Worm (Caenorhabditis elegans): ENCODE results near the gene isw-1.
A peak's percentile ranks its signal among the peaks of the same experiment; 100 is the strongest.

isw-1 gene

ce11 chrIII:6681790-6682189 is 28.1 kb downstream of the isw-1 start:
- peak; percentile 2 for TF ChIP-seq fkh-10 (GFP tag; optimal IDR thresholded peaks at IDR 0.05)
- TF ChIP-seq hlh-17 (GFP tag; optimal IDR thresholded peaks at IDR 0.05; ENCODE audit: borderline replicate concordance) = no peak

- no peak for TF ChIP-seq lir-3 (tag; optimal IDR thresholded peaks at IDR 0.05; ENCODE audit: poor library complexity)
- TF ChIP-seq hlh-4 (tag; optimal IDR thresholded peaks at IDR 0.05) = no peak
- TF ChIP-seq ztf-4 (tag; optimal IDR thresholded peaks at IDR 0.05) = no peak
- TF ChIP-seq hpl-2 (GFP tag; optimal IDR thresholded peaks at IDR 0.05) = no peak
- no peak for TF ChIP-seq efl-3 (GFP tag; optimal IDR thresholded peaks at IDR 0.05)
- no peak for TF ChIP-seq fkh-4 (tag; optimal IDR thresholded peaks at IDR 0.05; ENCODE audit: borderline replicate concordance)
- no peak for TF ChIP-seq elt-3 (tag; optimal IDR thresholded peaks at IDR 0.05)
- no peak for TF ChIP-seq nhr-84 (tag; optimal IDR thresholded peaks at IDR 0.05)
- TF ChIP-seq nhr-90 (tag; optimal IDR thresholded peaks at IDR 0.05; ENCODE audit: poor library complexity) = no peak
- no peak for TF ChIP-seq nhr-12 (tag; optimal IDR thresholded peaks at IDR 0.05)
- no peak for TF ChIP-seq skn-1 (tag; optimal IDR thresholded peaks at IDR 0.05)
- TF ChIP-seq nhr-28 (tag; optimal IDR thresholded peaks at IDR 0.05) = no peak
- no peak for TF ChIP-seq lin-35 (GFP tag; optimal IDR thresholded peaks at IDR 0.05)
- no peak for TF ChIP-seq hlh-17 (GFP tag; optimal IDR thresholded peaks at IDR 0.05; ENCODE audit: borderline replicate concordance)
- no peak for TF ChIP-seq nhr-85 (tag)
- TF ChIP-seq nhr-237 (tag; optimal IDR thresholded peaks at IDR 0.05) = no peak
- no peak for TF ChIP-seq jun-1 (tag; optimal IDR thresholded peaks at IDR 0.05)
These were observed 28.9 kb downstream of the isw-1 start for ce11 chrIII:6680963-6681362.

- TF ChIP-seq sox-4 (tag; optimal IDR thresholded peaks at IDR 0.05) (no peak), pax-3 (tag; optimal IDR thresholded peaks at IDR 0.05) (peak; percentile 30), dsc-1 (tag; optimal IDR thresholded peaks at IDR 0.05) (peak; percentile 84), egl-13 (tag; optimal IDR thresholded peaks at IDR 0.05) (peak; percentile 66)
These were observed 30.6 kb downstream of the isw-1 start for ce11 chrIII:6679323-6679722.

ce11 chrIII:6677304-6677703 is 32.6 kb downstream of the isw-1 start:
- TF ChIP-seq lin-14 (GFP tag; optimal IDR thresholded peaks at IDR 0.05) = peak; percentile 34
- no peak for TF ChIP-seq nhr-76 (tag; optimal IDR thresholded peaks at IDR 0.05)

- peak; percentile 18 for TF ChIP-seq fkh-8 (tag; optimal IDR thresholded peaks at IDR 0.05)
- no peak for TF ChIP-seq ztf-11 (tag; optimal IDR thresholded peaks at IDR 0.05)
- no peak for TF ChIP-seq jun-1 (tag; optimal IDR thresholded peaks at IDR 0.05)
These were observed 34.4 kb downstream of the isw-1 start, which contains the start of gene rbf-1 for ce11 chrIII:6675460-6675859. Gene rbf-1 (plus strand): TSS chrIII:6675760.

ce11 chrIII:6670737-6671242 is 39.1 kb downstream of the isw-1 start:
- peak; percentile 29 for TF ChIP-seq lin-14 (GFP tag; optimal IDR thresholded peaks at IDR 0.05)
- TF ChIP-seq xbp-1 (tag; optimal IDR thresholded peaks at IDR 0.05) = no peak

ce11 chrIII:6661660-6662059 is 48.2 kb downstream of the isw-1 start:
- TF ChIP-seq rnt-1 (tag; optimal IDR thresholded peaks at IDR 0.05) (peak; percentile 17), nhr-19 (GFP tag; conservative IDR thresholded peaks at IDR 0.05) (peak; percentile 37; the same call in 1 of the 2 replicates)

Data from whole organism, L1 larva.